Fruit fly (Drosophila melanogaster) whole organism, prepupa: ENCODE results near the gene CG43800.

Experiments
- Blimp-1 ChIP-seq: fragments of 200-800 bp; sonication (Bioruptor generic); optimal IDR thresholded peaks from 3 replicates; lab custom pipeline; 2017; ENCODE audit warnings: missing biosample characterization, missing genetic modification characterization, mild to moderate bottlenecking, moderate library complexity, missing genetic modification reagents
- CG10631 ChIP-seq: fragments of 200-800 bp; sonication (Bioruptor generic); optimal IDR thresholded peaks from 2 replicates; lab custom pipeline; 2016; ENCODE audit warnings: missing biosample characterization, missing genetic modification characterization
- CG10669 ChIP-seq: fragments of 200-800 bp; sonication (Bioruptor generic); optimal IDR thresholded peaks from 3 replicates; lab custom pipeline; 2018; ENCODE audit warnings: missing biosample characterization, mild to moderate bottlenecking, missing genetic modification characterization, moderate library complexity
- CG11902 ChIP-seq: fragments of 200-800 bp; sonication (Bioruptor generic); optimal IDR thresholded peaks from 3 replicates; lab custom pipeline; 2016; ENCODE audit warnings: missing biosample characterization, missing genetic modification characterization
- CG15336 ChIP-seq: fragments of 200-800 bp; sonication (Bioruptor generic); IDR thresholded peaks from 2 replicates; pipeline ENCODE4 v1.3.6; 2022; ENCODE audit warnings: missing biosample characterization, missing genetic modification characterization
- CG1621 ChIP-seq: fragments of 200-800 bp; sonication (Bioruptor generic); optimal IDR thresholded peaks from 3 replicates; lab custom pipeline; 2018; ENCODE audit warnings: missing biosample characterization, mild to moderate bottlenecking, missing genetic modification characterization
- CG16779 ChIP-seq: fragments of 200-800 bp; sonication (Bioruptor generic); optimal IDR thresholded peaks from 3 replicates; lab custom pipeline; 2017; ENCODE audit warnings: missing biosample characterization, mild to moderate bottlenecking, missing genetic modification characterization
- CG3032 ChIP-seq: fragments of 200-800 bp; optimal IDR thresholded peaks from 2 replicates; lab custom pipeline; 2019; ENCODE audit warnings: missing biosample characterization, mild to moderate bottlenecking, missing genetic modification characterization, moderate library complexity
- CG31627 ChIP-seq: fragments of 200-800 bp; sonication (Bioruptor generic); optimal IDR thresholded peaks from 3 replicates; lab custom pipeline; 2016; ENCODE audit warnings: missing biosample characterization, missing genetic modification characterization
- CG32006 ChIP-seq: fragments of 200-800 bp; sonication (Bioruptor generic); optimal IDR thresholded peaks from 3 replicates; lab custom pipeline; 2017; ENCODE audit warnings: missing biosample characterization, mild to moderate bottlenecking, missing genetic modification characterization
- CG3919 ChIP-seq: fragments of 200-800 bp; sonication (Bioruptor generic); optimal IDR thresholded peaks from 3 replicates; lab custom pipeline; 2016; ENCODE audit warnings: missing biosample characterization, missing genetic modification characterization
- CG4318 ChIP-seq: fragments of 200-800 bp; sonication (Bioruptor generic); optimal IDR thresholded peaks from 3 replicates; lab custom pipeline; 2017; ENCODE audit warnings: missing biosample characterization, mild to moderate bottlenecking, missing genetic modification characterization
- CG6792 ChIP-seq: fragments of 200-800 bp; sonication (Bioruptor generic); optimal IDR thresholded peaks from 3 replicates; lab custom pipeline; 2016; ENCODE audit warnings: missing biosample characterization, missing genetic modification characterization
- CG6808 ChIP-seq: fragments of 200-800 bp; sonication (Bioruptor generic); optimal IDR thresholded peaks from 3 replicates; lab custom pipeline; 2017; ENCODE audit warnings: missing biosample characterization, missing genetic modification characterization, mild to moderate bottlenecking, moderate library complexity, missing genetic modification reagents
- CG6854 ChIP-seq: fragments of 200-800 bp; sonication (Bioruptor generic); optimal IDR thresholded peaks from 2 replicates; lab custom pipeline; 2017; ENCODE audit warnings: missing biosample characterization, mild to moderate bottlenecking, missing genetic modification characterization
- CG7368 ChIP-seq: fragments of 200-800 bp; sonication (Bioruptor generic); optimal IDR thresholded peaks from 3 replicates; lab custom pipeline; 2016; ENCODE audit warnings: missing biosample characterization, missing genetic modification characterization
- CG8632 ChIP-seq: fragments of 200-800 bp; sonication (Bioruptor generic); optimal IDR thresholded peaks from 3 replicates; lab custom pipeline; 2016; ENCODE audit warnings: missing biosample characterization, missing genetic modification characterization
- CG9139 ChIP-seq: fragments of 200-800 bp; sonication (Bioruptor generic); optimal IDR thresholded peaks from 3 replicates; lab custom pipeline; 2017; ENCODE audit warnings: missing biosample characterization, mild to moderate bottlenecking, missing genetic modification characterization
- Eip75B ChIP-seq: fragments of 200-800 bp; sonication (Bioruptor generic); optimal IDR thresholded peaks from 3 replicates; lab custom pipeline; 2016; ENCODE audit warnings: missing biosample characterization, missing genetic modification characterization
- Eip78C ChIP-seq: fragments of 200-800 bp; sonication (Bioruptor generic); peaks from one replicate; lab custom pipeline; 2016; ENCODE audit warnings: missing biosample characterization, missing genetic modification characterization
- Eip93F ChIP-seq: fragments of 200-800 bp; sonication (Bioruptor generic); optimal IDR thresholded peaks from 2 replicates; lab custom pipeline; 2016; ENCODE audit warnings: missing biosample characterization, mild to moderate bottlenecking, missing genetic modification characterization
- Ets21C ChIP-seq: fragments of 200-800 bp; sonication (Bioruptor generic); optimal IDR thresholded peaks from 3 replicates; lab custom pipeline; 2016; ENCODE audit warnings: missing biosample characterization, missing genetic modification characterization
- Ets96B ChIP-seq: fragments of 200-800 bp; optimal IDR thresholded peaks from 2 replicates; lab custom pipeline; 2019; ENCODE audit warnings: missing biosample characterization, mild to moderate bottlenecking, missing genetic modification characterization, moderate library complexity
- Gug ChIP-seq: fragments of 200-800 bp; sonication (Bioruptor generic); IDR thresholded peaks from 2 replicates; pipeline ENCODE4 v1.3.6; 2022; ENCODE audit warnings: missing biosample characterization, missing genetic modification characterization
- Hr38 ChIP-seq: sonication (Bioruptor generic); optimal IDR thresholded peaks from 2 replicates; lab custom pipeline; 2016; ENCODE audit warnings: missing biosample characterization, missing genetic modification characterization
- Hr4 ChIP-seq: fragments of 200-800 bp; sonication (Bioruptor generic); optimal IDR thresholded peaks from 3 replicates; lab custom pipeline; 2016; ENCODE audit warnings: missing biosample characterization, missing genetic modification characterization
- Lpt ChIP-seq: fragments of 200-800 bp; sonication (Bioruptor generic); optimal IDR thresholded peaks from 3 replicates; lab custom pipeline; 2016; ENCODE audit warnings: missing biosample characterization, missing genetic modification characterization
- OdsH ChIP-seq: fragments of 200-800 bp; sonication (Bioruptor generic); optimal IDR thresholded peaks from 3 replicates; lab custom pipeline; 2016; ENCODE audit warnings: missing biosample characterization, missing genetic modification characterization
- Sox102F ChIP-seq: fragments of 200-800 bp; sonication (Bioruptor generic); optimal IDR thresholded peaks from 2 replicates; lab custom pipeline; 2016; ENCODE audit warnings: missing biosample characterization, mild to moderate bottlenecking, missing genetic modification characterization
- Sox14 ChIP-seq: fragments of 200-800 bp; sonication (Bioruptor generic); optimal IDR thresholded peaks from 3 replicates; lab custom pipeline; 2016; ENCODE audit warnings: missing biosample characterization, missing genetic modification characterization
- achi ChIP-seq: fragments of 200-800 bp; sonication (Bioruptor generic); optimal IDR thresholded peaks from 3 replicates; lab custom pipeline; 2016; ENCODE audit warnings: missing biosample characterization, missing genetic modification characterization
- acj6 ChIP-seq: fragments of 200-800 bp; sonication (Bioruptor generic); optimal IDR thresholded peaks from 3 replicates; lab custom pipeline; 2016; ENCODE audit warnings: missing biosample characterization, missing genetic modification characterization
- dsx ChIP-seq: fragments of 200-800 bp; optimal IDR thresholded peaks from 3 replicates; lab custom pipeline; 2019; ENCODE audit warnings: missing biosample characterization, mild to moderate bottlenecking, missing genetic modification characterization, moderate library complexity; ENCODE audit not compliant: poor library complexity, severe bottlenecking
- eg ChIP-seq: fragments of 200-800 bp; sonication (Bioruptor generic); IDR thresholded peaks from 3 replicates; pipeline ENCODE4 v1.3.6; 2022; ENCODE audit warnings: missing biosample characterization, missing genetic modification characterization
- esn ChIP-seq: fragments of 200-800 bp; sonication (Bioruptor generic); optimal IDR thresholded peaks from 2 replicates; lab custom pipeline; 2016; ENCODE audit warnings: missing biosample characterization, mild to moderate bottlenecking, missing genetic modification characterization, moderate library complexity
- fd59A ChIP-seq: fragments of 200-800 bp; sonication (Bioruptor generic); optimal IDR thresholded peaks from 2 replicates; lab custom pipeline; 2017; ENCODE audit warnings: missing biosample characterization, mild to moderate bottlenecking, missing genetic modification characterization, missing genetic modification reagents
- fd85E ChIP-seq: fragments of 200-800 bp; sonication (Bioruptor generic); optimal IDR thresholded peaks from 3 replicates; lab custom pipeline; 2016; ENCODE audit warnings: missing biosample characterization, missing genetic modification characterization
- fkh ChIP-seq: fragments of 200-800 bp; sonication (Bioruptor generic); optimal IDR thresholded peaks from 3 replicates; lab custom pipeline; 2017; ENCODE audit warnings: missing biosample characterization, mild to moderate bottlenecking, missing genetic modification characterization, moderate library complexity
- lz ChIP-seq: fragments of 200-800 bp; sonication (Bioruptor generic); optimal IDR thresholded peaks from 3 replicates; lab custom pipeline; 2016; ENCODE audit warnings: missing biosample characterization, missing genetic modification characterization
- net ChIP-seq: fragments of 200-800 bp; sonication (Bioruptor generic); optimal IDR thresholded peaks from 3 replicates; lab custom pipeline; 2016; ENCODE audit warnings: missing biosample characterization, missing genetic modification characterization
- pdm3 ChIP-seq: fragments of 200-800 bp; sonication (Bioruptor generic); optimal IDR thresholded peaks from 3 replicates; lab custom pipeline; 2016; ENCODE audit warnings: missing biosample characterization, missing genetic modification characterization
- salr ChIP-seq, 2 experiments: fragments of 200-800 bp; sonication (Bioruptor generic); optimal IDR thresholded peaks; 3 replicates each; lab custom pipeline; 2016 to 2018; ENCODE audit warnings: missing biosample characterization in 2 of 2, missing genetic modification characterization in 2 of 2, mild to moderate bottlenecking in 1 of 2
- ss ChIP-seq, 2 experiments: fragments of 200-800 bp; sonication (Bioruptor generic); optimal IDR thresholded peaks; 2 replicates in 1 of 2; 3 replicates in 1 of 2; lab custom pipeline; 2017 to 2018; ENCODE audit warnings: mild to moderate bottlenecking in 2 of 2, missing biosample characterization in 2 of 2, missing genetic modification characterization in 2 of 2, moderate library complexity in 1 of 2
- svp ChIP-seq: fragments of 200-800 bp; sonication (Bioruptor generic); peaks from one replicate; lab custom pipeline; 2016; ENCODE audit warnings: missing biosample characterization, missing genetic modification characterization
- topi ChIP-seq: fragments of 200-800 bp; sonication (Bioruptor generic); optimal IDR thresholded peaks from 3 replicates; lab custom pipeline; 2016; ENCODE audit warnings: missing biosample characterization, missing genetic modification characterization
- vri ChIP-seq: fragments of 200-800 bp; sonication (Bioruptor generic); optimal IDR thresholded peaks from 3 replicates; lab custom pipeline; 2016; ENCODE audit warnings: missing biosample characterization, mild to moderate bottlenecking, missing genetic modification characterization

The CG43800 gene

DNA sequence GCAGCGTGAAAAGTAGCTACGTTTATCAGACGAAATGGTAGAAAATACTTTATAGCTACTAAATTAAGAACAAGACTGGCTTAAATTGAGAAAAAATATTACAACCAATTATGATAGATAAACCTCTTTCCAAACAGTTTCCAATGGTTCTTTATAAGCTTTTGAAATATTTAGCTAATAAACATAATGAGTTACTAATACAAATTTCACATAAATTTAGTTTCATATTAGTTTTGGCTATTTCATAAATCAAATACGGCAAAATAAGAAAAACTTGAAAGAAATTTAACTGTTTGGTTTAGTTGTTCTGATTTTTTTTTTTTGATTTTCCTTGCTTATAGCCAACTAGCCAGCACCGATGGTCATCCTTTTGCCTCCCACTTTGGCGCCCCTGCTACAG is 32.4 kb downstream of the CG43800 start:
- peak; percentile 12 for TF ChIP-seq pdm3 (GFP tag; lab: Kevin White, UChicago)
- TF ChIP-seq Ets21C (GFP tag; lab: Kevin White, UChicago) = peak; percentile 3
- TF ChIP-seq acj6 (GFP tag; lab: Kevin White, UChicago) = no peak
- TF ChIP-seq CG1621 (tag; lab: Kevin White, UChicago) = no peak
- TF ChIP-seq CG16779 = no peak
- TF ChIP-seq Eip78C (GFP tag; lab: Kevin White, UChicago) = peak; percentile 72
- TF ChIP-seq CG8632 (GFP tag; lab: Kevin White, UChicago) = no peak
- TF ChIP-seq CG11902 (GFP tag; lab: Kevin White, UChicago) = no peak
- TF ChIP-seq Hr38 = no peak
- TF ChIP-seq eg (GFP tag; lab: Robert Waterston, UW) = no peak
- TF ChIP-seq CG32006 (GFP tag; lab: Kevin White, UChicago) = peak; percentile 42
- TF ChIP-seq CG6854 = no peak
- no peak for TF ChIP-seq Hr4 (GFP tag; lab: Kevin White, UChicago)
- peak; percentile 73 for TF ChIP-seq svp (GFP tag; lab: Kevin White, UChicago)
- TF ChIP-seq topi = peak; percentile 8
- no peak for TF ChIP-seq CG4318 (GFP tag; lab: Kevin White, UChicago)
- TF ChIP-seq esn (GFP tag; lab: Kevin White, UChicago) = peak; percentile 32
- TF ChIP-seq Lpt (GFP tag; lab: Kevin White, UChicago) = no peak
- TF ChIP-seq CG10669 (GFP tag; lab: Kevin White, UChicago) = no peak
- TF ChIP-seq Blimp-1 (GFP tag; lab: Kevin White, UChicago) = no peak
- peak; percentile 1 for TF ChIP-seq CG10631 (GFP tag; lab: Kevin White, UChicago)
- TF ChIP-seq fd85E (GFP tag; lab: Kevin White, UChicago) = no peak
- 0 out of 2 replicates have a peak, but pooled peaks have one; percentile 1 for TF ChIP-seq CG15336 (GFP tag; lab: Robert Waterston, UW)
- no peak for TF ChIP-seq CG6792 (GFP tag; lab: Kevin White, UChicago)
- no peak for TF ChIP-seq CG7368 (GFP tag; lab: Kevin White, UChicago)
- TF ChIP-seq Eip75B (GFP tag; lab: Kevin White, UChicago) = peak; percentile 22
- no peak for TF ChIP-seq CG3032
- peak in 1 of 2 experiments; percentile 16 for TF ChIP-seq salr (GFP tag; optimal IDR thresholded peaks at IDR 0.05; lab: Kevin White, UChicago)
- TF ChIP-seq achi (GFP tag; lab: Kevin White, UChicago) = no peak
- TF ChIP-seq, all 60 proteins: peak for 11

DNA sequence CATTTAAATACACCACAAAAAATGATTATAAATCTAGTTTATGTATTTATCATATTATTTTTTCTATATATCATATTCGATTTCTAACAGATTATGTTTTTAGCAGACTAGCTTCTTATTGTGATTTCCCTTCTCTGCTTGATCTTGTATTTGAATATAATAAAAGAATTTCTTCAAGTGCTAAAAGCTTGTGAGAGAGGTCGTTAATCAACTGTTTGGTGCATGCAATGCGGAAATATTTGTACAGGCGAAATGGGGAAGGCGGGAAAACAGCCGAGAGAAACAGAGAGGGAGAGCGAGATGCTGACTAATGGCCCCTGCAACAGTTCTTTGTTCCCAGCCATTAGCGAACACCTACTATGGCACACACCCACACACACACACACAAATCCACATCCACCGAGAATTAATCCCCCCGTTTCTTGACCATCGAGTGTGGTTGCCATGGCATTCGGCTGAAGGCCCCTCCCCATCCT is 32.9 kb downstream of the CG43800 start:
- TF ChIP-seq fkh (GFP tag; lab: Kevin White, UChicago) = no peak
- TF ChIP-seq Eip78C (GFP tag; lab: Kevin White, UChicago) = peak; percentile 90
- TF ChIP-seq CG3032 = peak; percentile 52
- TF ChIP-seq CG9139 (GFP tag; lab: Kevin White, UChicago) = peak; percentile 17
- TF ChIP-seq vri (GFP tag; lab: Kevin White, UChicago) = no peak
- peak; percentile 42 for TF ChIP-seq Sox102F
- TF ChIP-seq eg (GFP tag; lab: Robert Waterston, UW) = peak; percentile 83
- peak; percentile 28 for TF ChIP-seq pdm3 (GFP tag; lab: Kevin White, UChicago)
- no peak for TF ChIP-seq fd85E (GFP tag; lab: Kevin White, UChicago)
- peak; percentile 10 for TF ChIP-seq CG11902 (GFP tag; lab: Kevin White, UChicago)
- peak; percentile 49 for TF ChIP-seq CG7368 (GFP tag; lab: Kevin White, UChicago)
- no peak for TF ChIP-seq Eip93F
- peak; percentile 52 for TF ChIP-seq Hr4 (GFP tag; lab: Kevin White, UChicago)
- TF ChIP-seq Sox14 (GFP tag; lab: Kevin White, UChicago) = peak; percentile 84
- peak in 1 of 2 experiments; percentile 19 for TF ChIP-seq ss (GFP tag; optimal IDR thresholded peaks at IDR 0.05; lab: Kevin White, UChicago)
- TF ChIP-seq Ets21C (GFP tag; lab: Kevin White, UChicago) = no peak
- TF ChIP-seq fd59A (GFP tag; lab: Kevin White, UChicago) = no peak
- TF ChIP-seq CG10669 (GFP tag; lab: Kevin White, UChicago) = peak; percentile 49
- TF ChIP-seq dsx (GFP tag; lab: Kevin White, UChicago) = peak; percentile 50
- peak; percentile 69 for TF ChIP-seq esn (GFP tag; lab: Kevin White, UChicago)
- peak; percentile 80 for TF ChIP-seq CG15336 (GFP tag; lab: Robert Waterston, UW)
- TF ChIP-seq Gug = peak; percentile 56
- peak; percentile 70 for TF ChIP-seq CG8632 (GFP tag; lab: Kevin White, UChicago)
- peak; percentile 10 for TF ChIP-seq net (GFP tag; lab: Kevin White, UChicago)
- peak; percentile 62 for TF ChIP-seq CG3919 (GFP tag; lab: Kevin White, UChicago)
- peak; percentile 43 for TF ChIP-seq CG31627
- peak; percentile 49 for TF ChIP-seq Lpt (GFP tag; lab: Kevin White, UChicago)
- TF ChIP-seq lz (GFP tag; lab: Kevin White, UChicago) = peak; percentile 2
- TF ChIP-seq Eip75B (GFP tag; lab: Kevin White, UChicago) = peak; percentile 11
- TF ChIP-seq OdsH = peak; percentile 51
- TF ChIP-seq Hr38 = no peak
- peak; percentile 23 for TF ChIP-seq CG6808 (GFP tag; lab: Kevin White, UChicago)
- TF ChIP-seq Ets96B (tag; lab: Kevin White, UChicago) = peak; percentile 70
- TF ChIP-seq CG32006 (GFP tag; lab: Kevin White, UChicago) = peak; percentile 50
- peak; percentile 49 for TF ChIP-seq acj6 (GFP tag; lab: Kevin White, UChicago)
- TF ChIP-seq CG4318 (GFP tag; lab: Kevin White, UChicago) = no peak
- TF ChIP-seq CG6854 = no peak
